Fruit fly (Drosophila melanogaster) whole organism: ENCODE data around the gene CG7387.

ENCODE experiments used
- CG8478 ChIP-seq: fragments of >200 bp; optimal IDR thresholded peaks from 2 replicates; lab custom pipeline; 2018; ENCODE audit warnings: inconsistent platforms
- Dll ChIP-seq: fragments of >200 bp; optimal IDR thresholded peaks from 2 replicates; lab custom pipeline; 2017
- EcR ChIP-seq, 2 experiments: fragments of >200 bp; optimal IDR thresholded peaks; 2 replicates each; lab custom pipeline; 2017; ENCODE audit warnings: missing biosample characterization in 2 of 2, missing genetic modification characterization in 2 of 2, missing genetic modification reagents in 2 of 2
- pan ChIP-seq: fragments of >200 bp; optimal IDR thresholded peaks from 2 replicates; lab custom pipeline; 2017
- psq ChIP-seq: fragments of >200 bp; optimal IDR thresholded peaks from 2 replicates; lab custom pipeline; 2017
- usp ChIP-seq: fragments of >200 bp; optimal IDR thresholded peaks from 2 replicates; lab custom pipeline; 2017; ENCODE audit warnings: missing biosample characterization, missing genetic modification characterization, mixed read lengths

CG7387 gene

DNA sequence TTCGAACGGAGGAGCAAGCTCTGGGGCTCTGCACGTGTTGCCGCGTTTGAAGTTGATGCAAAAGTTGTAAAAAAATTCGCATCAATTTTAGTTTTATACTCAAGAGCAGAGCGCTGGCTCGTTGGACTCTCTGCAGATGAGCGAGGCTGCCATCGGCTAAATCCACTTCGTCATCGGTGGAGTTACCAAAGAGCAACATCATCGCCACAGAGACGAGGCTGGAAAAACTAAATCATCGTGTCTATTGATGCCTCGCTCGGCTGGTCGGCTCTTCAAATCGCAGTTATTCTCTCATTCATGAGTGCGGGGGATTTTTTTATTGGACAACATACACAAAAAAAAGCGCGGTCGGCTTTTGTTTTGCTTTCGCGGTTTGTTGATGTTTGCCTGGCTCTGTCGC lies 27.5 kb downstream of the CG7387 start, which contains the start of gene CG13675:
TSS of gene CG13675 (minus strand) at position 83 of the 400 bp plus-strand sequence.
- TF ChIP-seq usp (GFP tag; lab: Kevin White, UChicago) (no peak), Dll (lab: Kevin White, UChicago) (no peak), CG8478 (lab: Kevin White, UChicago) (no peak), psq (lab: Kevin White, UChicago) (no peak), EcR (GFP tag; optimal IDR thresholded peaks at IDR 0.05; lab: Kevin White, UChicago) (no peak)

- TF ChIP-seq psq (lab: Kevin White, UChicago) (no peak), CG8478 (lab: Kevin White, UChicago) (no peak), EcR (GFP tag; optimal IDR thresholded peaks at IDR 0.05; lab: Kevin White, UChicago) (no peak), usp (GFP tag; lab: Kevin White, UChicago) (no peak), Dll (lab: Kevin White, UChicago) (no peak)
Measured at dm6 chr3L:8159724-8160422, 33.0 kb downstream of the CG7387 start, which contains the start of gene CG43886. Gene CG43886, minus strand, starts transcription at chr3L:8159774.

DNA sequence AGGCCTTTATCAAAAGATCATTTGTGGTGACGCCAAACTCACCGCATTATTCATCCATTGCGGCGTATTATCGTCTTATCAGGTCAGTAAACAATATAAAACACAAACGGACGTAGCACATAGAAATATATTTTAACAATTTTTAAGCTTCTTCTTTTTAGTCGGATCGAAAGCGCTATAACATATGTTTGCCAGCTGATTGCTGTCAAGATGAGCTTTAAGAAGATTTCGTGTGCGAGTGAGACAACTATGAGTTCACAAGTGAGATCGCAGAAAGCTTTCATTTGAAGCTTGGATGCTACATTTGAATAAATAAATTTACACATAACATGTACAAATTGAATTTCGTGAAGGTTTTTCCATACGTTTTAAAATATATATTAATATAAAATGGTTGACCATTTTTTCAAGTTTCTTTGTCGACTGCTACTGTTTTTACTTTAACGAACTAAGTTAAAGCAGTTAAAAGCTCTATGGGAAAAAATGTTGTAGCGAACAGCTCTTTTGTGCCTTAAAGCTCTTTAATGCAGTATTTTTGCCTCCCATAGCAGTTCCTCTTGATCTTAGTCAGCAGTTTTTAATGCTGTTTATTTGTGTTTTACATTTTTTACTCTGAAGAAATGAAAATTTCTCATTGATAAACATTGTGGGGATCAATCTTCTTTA lies 34.1 kb downstream of the CG7387 start, which contains the start of gene CG42445:
TSS of gene CG42445 (minus strand) at position 186 of the 666 bp plus-strand sequence.
- no peak for TF ChIP-seq pan (lab: Kevin White, UChicago)
- no peak for TF ChIP-seq EcR (GFP tag; optimal IDR thresholded peaks at IDR 0.05; lab: Kevin White, UChicago)
- no peak for TF ChIP-seq Dll (lab: Kevin White, UChicago)
- no peak for TF ChIP-seq CG8478 (lab: Kevin White, UChicago)
- no peak for TF ChIP-seq usp (GFP tag; lab: Kevin White, UChicago)
- no peak for TF ChIP-seq psq (lab: Kevin White, UChicago)

DNA sequence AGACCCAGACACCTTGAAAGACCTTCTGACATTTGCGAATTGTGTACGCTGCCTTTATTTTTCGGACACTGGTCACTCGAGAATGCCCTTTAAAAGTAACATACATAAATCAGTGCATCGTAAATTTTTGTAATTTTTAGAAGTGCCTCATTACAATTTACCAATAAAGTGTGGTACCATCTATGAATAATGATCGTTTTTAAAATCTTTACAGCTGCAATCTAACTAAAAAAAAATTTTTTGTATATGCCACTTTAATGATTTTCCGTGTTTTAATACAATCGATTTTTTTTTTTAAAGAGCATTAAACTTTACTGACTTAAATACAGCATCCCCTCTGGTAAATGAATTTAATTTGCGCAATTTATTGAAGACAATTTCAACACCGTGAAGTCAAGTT lies 35.8 kb downstream of the CG7387 start:
- TF ChIP-seq Dll (lab: Kevin White, UChicago), result no peak

dm6 chr3L:8156199-8156598 lies 36.7 kb downstream of the CG7387 start:
- no peak for TF ChIP-seq pan (lab: Kevin White, UChicago)
- TF ChIP-seq usp (GFP tag; lab: Kevin White, UChicago), result no peak
- no peak for TF ChIP-seq psq (lab: Kevin White, UChicago)
- no peak for TF ChIP-seq Dll (lab: Kevin White, UChicago)
- no peak for TF ChIP-seq CG8478 (lab: Kevin White, UChicago)
- no peak for TF ChIP-seq EcR (GFP tag; optimal IDR thresholded peaks at IDR 0.05; lab: Kevin White, UChicago)

dm6 chr3L:8155324-8155723 lies 37.6 kb downstream of the CG7387 start:
- TF ChIP-seq usp (GFP tag; lab: Kevin White, UChicago) (no peak), psq (lab: Kevin White, UChicago) (no peak), pan (lab: Kevin White, UChicago) (no peak), EcR (GFP tag; optimal IDR thresholded peaks at IDR 0.05; lab: Kevin White, UChicago) (no peak), CG8478 (lab: Kevin White, UChicago) (no peak), Dll (lab: Kevin White, UChicago) (no peak)

dm6 chr3L:8154544-8154943 lies 38.4 kb downstream of the CG7387 start:
- TF ChIP-seq CG8478 (lab: Kevin White, UChicago), result no peak
- TF ChIP-seq pan (lab: Kevin White, UChicago), result no peak
- TF ChIP-seq Dll (lab: Kevin White, UChicago), result no peak
- no peak for TF ChIP-seq psq (lab: Kevin White, UChicago)
- no peak for TF ChIP-seq EcR (GFP tag; optimal IDR thresholded peaks at IDR 0.05; lab: Kevin White, UChicago)
- TF ChIP-seq usp (GFP tag; lab: Kevin White, UChicago), result no peak

DNA sequence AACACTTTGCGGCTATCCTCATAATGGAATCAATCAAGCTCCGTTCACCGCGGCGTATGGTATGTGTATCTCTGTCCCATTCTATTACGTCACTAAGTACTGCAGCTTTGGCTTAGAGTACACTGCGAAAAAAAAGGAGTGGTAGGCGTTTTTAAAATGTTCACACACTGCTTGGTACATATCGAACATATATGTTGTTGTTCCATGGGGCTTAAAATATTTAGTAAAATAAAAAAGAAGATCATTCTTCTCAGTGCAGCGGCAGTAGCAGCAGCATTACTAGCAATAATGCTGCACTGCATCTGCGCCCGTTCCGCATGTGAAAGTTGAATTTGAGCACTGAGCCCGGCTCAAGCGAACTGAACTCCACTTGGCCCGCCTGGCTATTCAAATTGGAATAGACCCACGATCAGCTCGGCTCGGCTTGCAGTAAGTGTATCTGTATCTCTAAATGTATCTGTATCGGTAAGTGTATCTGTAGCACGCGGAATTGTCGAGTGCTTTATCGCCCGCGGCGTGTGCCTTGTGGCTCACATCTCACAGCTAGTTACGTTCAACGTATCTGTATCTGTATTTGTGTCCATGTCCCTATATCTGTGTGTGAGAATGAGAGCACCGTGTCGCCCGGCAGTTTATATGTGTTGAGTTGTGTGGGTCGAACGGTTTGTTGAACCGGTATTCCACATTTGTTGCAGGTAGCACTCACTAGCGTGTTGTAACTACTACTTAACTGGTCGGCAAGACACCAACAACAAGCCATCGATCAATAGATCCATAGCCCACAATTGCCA lies 39.5 kb downstream of the CG7387 start:
- TF ChIP-seq pan (lab: Kevin White, UChicago) (no peak), EcR (GFP tag; optimal IDR thresholded peaks at IDR 0.05; lab: Kevin White, UChicago) (no peak), psq (lab: Kevin White, UChicago) (no peak), CG8478 (lab: Kevin White, UChicago) (no peak), usp (GFP tag; lab: Kevin White, UChicago) (no peak), Dll (lab: Kevin White, UChicago) (no peak)

dm6 chr3L:8151727-8152199 lies 41.2 kb downstream of the CG7387 start, which contains the start of gene CG13676:
Gene CG13676, minus strand, starts transcription at chr3L:8151813.
- TF ChIP-seq usp (GFP tag; lab: Kevin White, UChicago) (no peak), pan (lab: Kevin White, UChicago) (no peak), EcR (GFP tag; optimal IDR thresholded peaks at IDR 0.05; lab: Kevin White, UChicago) (no peak), CG8478 (lab: Kevin White, UChicago) (no peak), Dll (lab: Kevin White, UChicago) (no peak), psq (lab: Kevin White, UChicago) (no peak)

DNA sequence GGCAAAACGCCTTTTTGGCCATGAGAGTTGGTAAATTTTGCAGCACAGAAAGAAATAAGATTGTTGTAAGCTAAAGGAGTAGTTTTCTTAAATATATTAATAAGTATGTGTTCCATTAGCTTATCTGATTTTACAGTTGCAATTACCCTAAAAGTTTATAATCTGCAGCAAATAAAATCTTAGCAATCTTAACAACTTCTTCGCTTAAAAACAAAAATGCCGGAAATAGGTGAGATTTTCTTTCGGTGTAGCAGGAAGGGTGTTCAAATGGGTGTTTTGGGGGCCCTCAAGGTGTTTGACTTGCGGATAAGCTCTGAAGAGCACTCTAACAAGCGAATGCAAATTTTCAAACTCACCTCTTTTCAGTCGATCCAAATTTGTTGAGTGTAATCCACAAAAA lies 42.1 kb downstream of the CG7387 start:
- TF ChIP-seq EcR (GFP tag; optimal IDR thresholded peaks at IDR 0.05; lab: Kevin White, UChicago) (no peak), CG8478 (lab: Kevin White, UChicago) (no peak), usp (GFP tag; lab: Kevin White, UChicago) (no peak), Dll (lab: Kevin White, UChicago) (no peak), pan (lab: Kevin White, UChicago) (no peak), psq (lab: Kevin White, UChicago) (no peak)
